Worm (Caenorhabditis elegans) whole organism, young adult: ENCODE data around the gene mca-1.

Experiments
- B0035.1 ChIP-seq: sonication (generic microtip); optimal IDR thresholded peaks from 2 replicates; lab custom pipeline; 2016; ENCODE audit warnings: missing genetic modification characterization, mild to moderate bottlenecking, missing compliant biosample characterization, missing genotype, missing genetic modification reagents
- C06A6.2 ChIP-seq: fragments of 200-800 bp; sonication (Bioruptor generic); conservative IDR thresholded peaks from 2 replicates; pipeline ENCODE4 v1.3.6; 2022; ENCODE audit warnings: missing genetic modification characterization, missing compliant biosample characterization
- C17E4.6 ChIP-seq: fragments of 200-800 bp; sonication (Bioruptor generic); IDR thresholded peaks from 2 replicates; pipeline ENCODE4 v1.3.6; 2022; ENCODE audit warnings: missing genetic modification reagents, missing genetic modification characterization, missing compliant biosample characterization
- D2030.7 ChIP-seq: fragments of 200-800 bp; sonication (Bioruptor generic); IDR thresholded peaks from 2 replicates; pipeline ENCODE4 v1.3.6; 2022; ENCODE audit warnings: missing genetic modification reagents, missing genetic modification characterization, missing compliant biosample characterization
- F10E7.11 ChIP-seq: sonication (generic microtip); optimal IDR thresholded peaks from 2 replicates; lab custom pipeline; 2017; ENCODE audit warnings: mild to moderate bottlenecking, missing genetic modification characterization, moderate library complexity, missing compliant biosample characterization
- F49E8.2 ChIP-seq: sonication (generic microtip); optimal IDR thresholded peaks from 3 replicates; lab custom pipeline; 2017; ENCODE audit warnings: missing genetic modification characterization, mild to moderate bottlenecking, missing compliant biosample characterization, antibody characterized with exemption, moderate library complexity; ENCODE audit not compliant: insufficient read depth
- F52B5.7 ChIP-seq: sonication (generic microtip); optimal IDR thresholded peaks from 2 replicates; lab custom pipeline; 2016; ENCODE audit warnings: mild to moderate bottlenecking, missing genetic modification characterization, missing compliant biosample characterization
- K11D2.4 ChIP-seq: fragments of 200-800 bp; sonication (Bioruptor generic); IDR thresholded peaks from 2 replicates; pipeline ENCODE4 v1.3.6; 2022; ENCODE audit warnings: missing genetic modification reagents, missing genetic modification characterization, missing compliant biosample characterization
- K12H6.12 ChIP-seq: fragments of 200-800 bp; sonication (Bioruptor generic); optimal IDR thresholded peaks from 2 replicates; lab custom pipeline; 2018; ENCODE audit warnings: mild to moderate bottlenecking, missing genetic modification characterization, missing compliant biosample characterization
- T07F8.4 ChIP-seq: sonication (generic microtip); optimal IDR thresholded peaks from 2 replicates; lab custom pipeline; 2016; ENCODE audit warnings: mild to moderate bottlenecking, missing genetic modification characterization, moderate library complexity, missing compliant biosample characterization
- Y53G8AR.9 ChIP-seq: fragments of 200-800 bp; sonication (Bioruptor generic); conservative IDR thresholded peaks from 2 replicates; pipeline ENCODE4 v1.3.6; 2022; ENCODE audit warnings: missing genetic modification reagents, missing genetic modification characterization, missing compliant biosample characterization
- ZK185.1 ChIP-seq: sonication (generic microtip); optimal IDR thresholded peaks from 2 replicates; lab custom pipeline; 2016; ENCODE audit warnings: mild to moderate bottlenecking, missing genetic modification characterization, missing compliant biosample characterization; ENCODE audit not compliant: poor library complexity, severe bottlenecking
- athp-1 ChIP-seq: sonication (generic microtip); optimal IDR thresholded peaks from 2 replicates; lab custom pipeline; 2017; ENCODE audit warnings: mild to moderate bottlenecking, missing genetic modification characterization, missing compliant biosample characterization
- attf-5 ChIP-seq: fragments of 200-800 bp; sonication (Bioruptor generic); optimal IDR thresholded peaks from 2 replicates; lab custom pipeline; 2018; ENCODE audit warnings: mild to moderate bottlenecking, missing genetic modification characterization, missing compliant biosample characterization
- bed-2 ChIP-seq: fragments of 200-800 bp; sonication (Bioruptor generic); IDR thresholded peaks from 2 replicates; pipeline ENCODE4 v1.3.6; 2022; ENCODE audit warnings: missing genetic modification reagents, missing genetic modification characterization, missing compliant biosample characterization
- ccch-3 ChIP-seq: fragments of 200-800 bp; sonication (Bioruptor generic); optimal IDR thresholded peaks from 2 replicates; lab custom pipeline; 2018; ENCODE audit warnings: mild to moderate bottlenecking, missing genetic modification characterization, missing compliant biosample characterization
- ceh-27 ChIP-seq: fragments of 200-800 bp; sonication (Bioruptor generic); optimal IDR thresholded peaks from 2 replicates; lab custom pipeline; 2018; ENCODE audit warnings: mild to moderate bottlenecking, missing genetic modification characterization, moderate library complexity, missing compliant biosample characterization
- ceh-40 ChIP-seq: fragments of 200-800 bp; sonication (Bioruptor generic); IDR thresholded peaks from 2 replicates; pipeline ENCODE4 v1.3.6; 2022; ENCODE audit warnings: missing genetic modification characterization, missing compliant biosample characterization
- ceh-91 ChIP-seq: fragments of 200-800 bp; sonication (Bioruptor generic); IDR thresholded peaks from 2 replicates; pipeline ENCODE4 v1.3.6; 2022; ENCODE audit warnings: missing genetic modification reagents, missing genetic modification characterization, missing compliant biosample characterization
- chd-7 ChIP-seq: sonication (generic microtip); optimal IDR thresholded peaks from 2 replicates; lab custom pipeline; 2016; ENCODE audit warnings: mild to moderate bottlenecking, missing genetic modification characterization, moderate library complexity, missing compliant biosample characterization
- die-1 ChIP-seq: sonication (generic microtip); optimal IDR thresholded peaks from 2 replicates; lab custom pipeline; 2016; ENCODE audit warnings: missing genotype, mild to moderate bottlenecking, missing genetic modification characterization, missing compliant biosample characterization
- dox-1 ChIP-seq: fragments of 200-800 bp; sonication (Bioruptor generic); IDR thresholded peaks from 2 replicates; pipeline ENCODE4 v1.3.6; 2022; ENCODE audit warnings: missing genetic modification reagents, missing genetic modification characterization, missing compliant biosample characterization
- egl-44 ChIP-seq: fragments of 200-800 bp; sonication (Bioruptor generic); IDR thresholded peaks from 2 replicates; pipeline ENCODE4 v1.3.6; 2022; ENCODE audit warnings: missing genetic modification reagents, missing genetic modification characterization, missing compliant biosample characterization
- ets-4 ChIP-seq: fragments of 200-800 bp; sonication (Bioruptor generic); optimal IDR thresholded peaks from 2 replicates; lab custom pipeline; 2018; ENCODE audit warnings: mild to moderate bottlenecking, missing genetic modification characterization, missing compliant biosample characterization
- gei-17 ChIP-seq: fragments of 200-800 bp; sonication (Bioruptor generic); optimal IDR thresholded peaks from 2 replicates; lab custom pipeline; 2018; ENCODE audit warnings: mild to moderate bottlenecking, missing genetic modification characterization, missing compliant biosample characterization
- hlh-26 ChIP-seq: fragments of 200-800 bp; sonication (Bioruptor generic); conservative IDR thresholded peaks from 2 replicates; pipeline ENCODE4 v1.3.6; 2022; ENCODE audit warnings: missing genetic modification reagents, missing genetic modification characterization, missing compliant biosample characterization
- hmg-1.2 ChIP-seq: fragments of 200-800 bp; sonication (Bioruptor generic); IDR thresholded peaks from 2 replicates; pipeline ENCODE4 v1.3.6; 2022; ENCODE audit warnings: missing genetic modification reagents, missing genetic modification characterization, missing compliant biosample characterization
- hmg-20 ChIP-seq: fragments of 200-800 bp; sonication (Bioruptor generic); IDR thresholded peaks from 2 replicates; pipeline ENCODE4 v1.3.6; 2022; ENCODE audit warnings: missing genetic modification reagents, missing genetic modification characterization, missing compliant biosample characterization
- let-526 ChIP-seq: fragments of 200-800 bp; sonication (Bioruptor generic); IDR thresholded peaks from 2 replicates; pipeline ENCODE4 v1.3.6; 2022; ENCODE audit warnings: missing genetic modification reagents, missing genetic modification characterization, missing compliant biosample characterization
- let-607 ChIP-seq, 2 experiments: fragments of 200-800 bp in 1 of 2; sonication (Bioruptor generic) in 1 of 2; sonication (generic microtip) in 1 of 2; optimal IDR thresholded peaks; 2 replicates each; lab custom pipeline; 2016 to 2018; ENCODE audit warnings: mild to moderate bottlenecking in 2 of 2, missing compliant biosample characterization in 2 of 2, missing genetic modification characterization in 2 of 2, moderate library complexity in 2 of 2, missing genotype in 1 of 2
- lin-40 ChIP-seq: sonication (generic microtip); optimal IDR thresholded peaks from 2 replicates; lab custom pipeline; 2016; ENCODE audit warnings: missing genetic modification characterization, mild to moderate bottlenecking, missing compliant biosample characterization, missing genotype, missing genetic modification reagents
- lin-54 ChIP-seq: fragments of 200-800 bp; sonication (Bioruptor generic); optimal IDR thresholded peaks from 2 replicates; lab custom pipeline; 2018; ENCODE audit warnings: mild to moderate bottlenecking, missing genetic modification characterization, missing compliant biosample characterization
- lir-1 ChIP-seq: fragments of 200-800 bp; sonication (Bioruptor generic); conservative IDR thresholded peaks from 2 replicates; pipeline ENCODE4 v1.3.6; 2022; ENCODE audit warnings: missing genetic modification reagents, missing genetic modification characterization, missing compliant biosample characterization
- madf-10 ChIP-seq: sonication (generic microtip); optimal IDR thresholded peaks from 2 replicates; lab custom pipeline; 2016; ENCODE audit warnings: mild to moderate bottlenecking, missing genetic modification characterization, missing compliant biosample characterization
- mcd-1 ChIP-seq: fragments of 200-800 bp; sonication (Bioruptor generic); IDR thresholded peaks from 2 replicates; pipeline ENCODE4 v1.3.6; 2022; ENCODE audit warnings: missing genetic modification reagents, missing genetic modification characterization, missing compliant biosample characterization
- nfyb-1 ChIP-seq: fragments of 200-800 bp; sonication (Bioruptor generic); IDR thresholded peaks from 2 replicates; pipeline ENCODE4 v1.3.6; 2022; ENCODE audit warnings: missing genetic modification reagents, missing genetic modification characterization, missing compliant biosample characterization
- nhr-120 ChIP-seq: fragments of 200-800 bp; sonication (Bioruptor generic); IDR thresholded peaks from 2 replicates; pipeline ENCODE4 v1.3.6; 2022; ENCODE audit warnings: missing genetic modification characterization, missing compliant biosample characterization
- nhr-27 ChIP-seq: fragments of 200-800 bp; sonication (Bioruptor generic); optimal IDR thresholded peaks from 2 replicates; lab custom pipeline; 2018; ENCODE audit warnings: mild to moderate bottlenecking, missing genetic modification characterization, moderate library complexity, missing compliant biosample characterization
- pbrm-1 ChIP-seq: fragments of 200-800 bp; sonication (Bioruptor generic); IDR thresholded peaks from 2 replicates; pipeline ENCODE4 v1.3.6; 2022; ENCODE audit warnings: missing genetic modification reagents, missing genetic modification characterization, missing compliant biosample characterization
- snpc-3.4 ChIP-seq: sonication (generic microtip); optimal IDR thresholded peaks from 2 replicates; lab custom pipeline; 2017; ENCODE audit warnings: missing genetic modification characterization, mild to moderate bottlenecking, missing compliant biosample characterization, antibody characterized with exemption, moderate library complexity, missing genotype, missing genetic modification reagents
- snpc-4 ChIP-seq, 5 experiments: fragments of 150-350 bp in 1 of 5; sonication (generic microtip) in 4 of 5; optimal IDR thresholded peaks; 2 replicates each; lab custom pipeline; 2014 to 2018; ENCODE audit warnings: missing genetic modification characterization in 5 of 5, missing biosample characterization in 3 of 5, antibody characterized with exemption in 2 of 5, mild to moderate bottlenecking in 2 of 5, missing compliant biosample characterization in 2 of 5, missing genotype in 2 of 5, moderate library complexity in 2 of 5, missing genetic modification reagents in 1 of 5
- somi-1 ChIP-seq: fragments of 200-800 bp; sonication (Bioruptor generic); optimal IDR thresholded peaks from 2 replicates; lab custom pipeline; 2018; ENCODE audit warnings: mild to moderate bottlenecking, missing genetic modification characterization, missing compliant biosample characterization
- tlf-1 ChIP-seq: fragments of 200-800 bp; sonication (Bioruptor generic); optimal IDR thresholded peaks from 2 replicates; lab custom pipeline; 2018; ENCODE audit warnings: mild to moderate bottlenecking, missing genetic modification characterization, missing compliant biosample characterization
- zfh-2 ChIP-seq: fragments of 200-800 bp; sonication (Bioruptor generic); conservative IDR thresholded peaks from 2 replicates; pipeline ENCODE4 v1.3.6; 2022; ENCODE audit warnings: missing genetic modification reagents, missing genetic modification characterization, missing compliant biosample characterization

The mca-1 gene

DNA sequence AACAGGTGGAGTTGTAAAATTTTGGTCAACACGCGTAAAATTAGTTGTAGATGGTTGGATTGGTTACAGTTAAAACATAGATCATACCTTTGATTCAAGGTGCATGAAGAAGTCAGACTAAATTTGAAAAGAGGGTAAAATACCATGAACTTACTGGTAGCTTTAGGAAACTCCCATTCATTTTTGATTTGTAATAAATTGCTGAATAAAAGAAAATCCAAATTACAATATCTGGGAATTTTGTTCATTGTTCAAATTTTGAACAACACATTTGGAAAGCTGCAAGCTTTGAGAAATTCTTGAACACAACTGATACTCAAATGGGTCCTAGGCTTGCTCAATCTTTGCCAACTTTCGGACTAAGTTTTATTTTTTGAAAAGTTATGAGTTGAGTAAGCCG lies 43.3 kb upstream of the mca-1 start:
- TF ChIP-seq F52B5.7 (tag; lab: Kevin White, UChicago) (no peak), gei-17 (GFP tag; lab: Kevin White, UChicago) (no peak), madf-10 (tag; lab: Kevin White, UChicago) (no peak), hlh-26 (GFP tag; lab: Robert Waterston, UW) (no peak), somi-1 (no peak), egl-44 (no peak), C17E4.6 (GFP tag; lab: Robert Waterston, UW) (no peak), nhr-27 (tag; lab: Kevin White, UChicago) (no peak), ccch-3 (no peak), snpc-3.4 (tag; lab: Kevin White, UChicago) (no peak), hmg-20 (GFP tag; lab: Robert Waterston, UW) (no peak), pbrm-1 (GFP tag; lab: Robert Waterston, UW) (no peak), nfyb-1 (GFP tag; lab: Robert Waterston, UW) (no peak), nhr-120 (GFP tag; lab: Robert Waterston, UW) (no peak), ceh-40 (GFP tag; lab: Robert Waterston, UW) (no peak), chd-7 (tag; lab: Kevin White, UChicago) (no peak), lir-1 (GFP tag; lab: Robert Waterston, UW) (no peak), dox-1 (GFP tag; lab: Robert Waterston, UW) (no peak)
- TF ChIP-seq, all 124 proteins: peak for 0

- no peak for TF ChIP-seq D2030.7 (GFP tag; lab: Robert Waterston, UW)
- peak; percentile 15 for TF ChIP-seq lin-54 (GFP tag; lab: Kevin White, UChicago)
- peak; percentile 29 for TF ChIP-seq K12H6.12 (tag; lab: Kevin White, UChicago)
- TF ChIP-seq athp-1 (tag; lab: Kevin White, UChicago): no peak
- TF ChIP-seq F49E8.2 (tag; lab: Kevin White, UChicago): no peak
- TF ChIP-seq dox-1 (GFP tag; lab: Robert Waterston, UW): 0 out of 2 replicates have a peak, but pooled peaks have one; percentile 7
- TF ChIP-seq egl-44: 0 out of 2 replicates have a peak, but pooled peaks have one; percentile 35
- peak in 1 of 2 experiments; percentile 69 for TF ChIP-seq let-607 (tag; optimal IDR thresholded peaks at IDR 0.05; lab: Kevin White, UChicago)
- no peak for TF ChIP-seq let-526 (GFP tag; lab: Robert Waterston, UW)
- no peak for TF ChIP-seq bed-2 (GFP tag; lab: Robert Waterston, UW)
- no peak for TF ChIP-seq ceh-91 (GFP tag; lab: Robert Waterston, UW)
- no peak for TF ChIP-seq ZK185.1 (tag; lab: Kevin White, UChicago)
- peak; percentile 71; the same call in 1 of the 2 replicates for TF ChIP-seq K11D2.4 (GFP tag; lab: Robert Waterston, UW)
- TF ChIP-seq T07F8.4: no peak
- peak; percentile 83 for TF ChIP-seq somi-1
- TF ChIP-seq zfh-2 (GFP tag; lab: Robert Waterston, UW): no peak
- no peak for TF ChIP-seq mcd-1 (GFP tag; lab: Robert Waterston, UW)
- TF ChIP-seq tlf-1 (GFP tag; lab: Kevin White, UChicago): no peak
- no peak for TF ChIP-seq ets-4
- no peak for TF ChIP-seq F10E7.11
- TF ChIP-seq hmg-1.2 (GFP tag; lab: Robert Waterston, UW): peak; percentile 80
- peak; percentile 55 for TF ChIP-seq ceh-27 (GFP tag; lab: Kevin White, UChicago)
- peak; percentile 80 for TF ChIP-seq lin-40
- TF ChIP-seq chd-7 (tag; lab: Kevin White, UChicago): peak; percentile 42
- TF ChIP-seq B0035.1 (tag; lab: Kevin White, UChicago): no peak
- no peak for TF ChIP-seq nhr-27 (tag; lab: Kevin White, UChicago)
- peak; percentile 68 for TF ChIP-seq attf-5 (GFP tag; lab: Kevin White, UChicago)
- no peak for TF ChIP-seq Y53G8AR.9 (GFP tag; lab: Robert Waterston, UW)
- peak; percentile 62 for TF ChIP-seq C06A6.2 (GFP tag; lab: Robert Waterston, UW)
- no peak for TF ChIP-seq snpc-4 (GFP tag; optimal IDR thresholded peaks at IDR 0.05; lab: Kevin White, UChicago)
- TF ChIP-seq snpc-4 (tag; optimal IDR thresholded peaks at IDR 0.05; lab: Kevin White, UChicago): peak in 1 of 4 experiments; percentile 6
- no peak for TF ChIP-seq die-1 (tag; lab: Kevin White, UChicago)
Measured at ce11 chrIV:9677226-9677992, 42.7 kb upstream of the mca-1 start.
